Worm (Caenorhabditis elegans): ENCODE data around the gene Y73B6BL.47.

Gene Y73B6BL.47

ce11 chrIV:6336748-6337147 is 25.0 kb upstream of the Y73B6BL.47 start:
- peak; percentile 89 for TF ChIP-seq T26A8.4 (GFP tag; IDR thresholded peaks at IDR 0.05)
- peak in 1 of 2 experiments; percentile 2 for TF ChIP-seq ZK546.5 (tag; optimal IDR thresholded peaks at IDR 0.05)
- TF ChIP-seq zfp-3 (GFP tag; conservative IDR thresholded peaks at IDR 0.05) = peak; percentile 83; the same call in 1 of the 2 replicates
- peak; percentile 73 for TF ChIP-seq F37D6.2 (tag; optimal IDR thresholded peaks at IDR 0.05)
- no peak; the same call in 1 of the 2 replicates for TF ChIP-seq ZK337.2 (GFP tag; IDR thresholded peaks at IDR 0.05)
- peak; percentile 72 for TF ChIP-seq ama-1 (optimal IDR thresholded peaks at IDR 0.05)
- TF ChIP-seq ceh-62 (tag; optimal IDR thresholded peaks at IDR 0.05) = no peak
- peak; percentile 77; the same call in 1 of the 2 replicates for TF ChIP-seq pha-4 (GFP tag; IDR thresholded peaks at IDR 0.05)
- TF ChIP-seq pha-4 (tag; optimal IDR thresholded peaks at IDR 0.05) = no peak
- TF ChIP-seq spr-3 (GFP tag; optimal IDR thresholded peaks at IDR 0.05) = peak; percentile 71
- TF ChIP-seq mep-1 (tag; optimal IDR thresholded peaks at IDR 0.05) = peak; percentile 95
- peak; percentile 90 for TF ChIP-seq lin-13 (GFP tag; optimal IDR thresholded peaks at IDR 0.05)
- TF ChIP-seq jun-1 (tag; optimal IDR thresholded peaks at IDR 0.05) = peak; percentile 47
- TF ChIP-seq pqm-1 (tag; optimal IDR thresholded peaks at IDR 0.05) = peak; percentile 67
- TF ChIP-seq Y48G9A.11 (GFP tag; IDR thresholded peaks at IDR 0.05) = no peak
- peak; percentile 84 for TF ChIP-seq nhr-11 (tag; optimal IDR thresholded peaks at IDR 0.05)
- TF ChIP-seq dmd-9 (GFP tag; IDR thresholded peaks at IDR 0.05) = no peak
- TF ChIP-seq nhr-6 (tag; optimal IDR thresholded peaks at IDR 0.05) = peak; percentile 84
- TF ChIP-seq mdt-29 (GFP tag; IDR thresholded peaks at IDR 0.05) = peak; percentile 95
- TF ChIP-seq hmg-1.1 (GFP tag; IDR thresholded peaks at IDR 0.05) = peak; percentile 85
- TF ChIP-seq nhr-42 (GFP tag; IDR thresholded peaks at IDR 0.05) = peak; percentile 80; the same call in 1 of the 2 replicates
- no peak for TF ChIP-seq lin-15B (tag; optimal IDR thresholded peaks at IDR 0.05)
- TF ChIP-seq zip-2 (tag; optimal IDR thresholded peaks at IDR 0.05) = peak; percentile 40
- peak; percentile 96 for TF ChIP-seq nhr-102 (tag; optimal IDR thresholded peaks at IDR 0.05)
- peak; percentile 52; the same call in 1 of the 2 replicates for TF ChIP-seq vab-7 (GFP tag; IDR thresholded peaks at IDR 0.05)
- TF ChIP-seq hlh-30 (tag; optimal IDR thresholded peaks at IDR 0.05; ENCODE audit: insufficient read depth) = peak; percentile 100
- TF ChIP-seq madf-9 (GFP tag; conservative IDR thresholded peaks at IDR 0.05) = 0 out of 2 replicates have a peak, but pooled peaks have one; percentile 44
- TF ChIP-seq saeg-2 (GFP tag; IDR thresholded peaks at IDR 0.05) = peak; percentile 91
- TF ChIP-seq T20F7.1 (GFP tag; optimal IDR thresholded peaks at IDR 0.05) = peak; percentile 88
- TF ChIP-seq D1046.2 (GFP tag; IDR thresholded peaks at IDR 0.05) = no peak
- peak; percentile 67; the same call in 1 of the 2 replicates for TF ChIP-seq lin-29 (GFP tag; IDR thresholded peaks at IDR 0.05)
- TF ChIP-seq nhr-10 (tag; optimal IDR thresholded peaks at IDR 0.05) = peak; percentile 38
- 0 out of 2 replicates have a peak, but pooled peaks have one; percentile 38 for TF ChIP-seq snpc-1.2 (GFP tag; IDR thresholded peaks at IDR 0.05)
- TF ChIP-seq ceh-82 (tag; optimal IDR thresholded peaks at IDR 0.05) = no peak
- no peak for TF ChIP-seq Y105C5A.15 (GFP tag; IDR thresholded peaks at IDR 0.05)
- no peak for TF ChIP-seq ces-1 (GFP tag; optimal IDR thresholded peaks at IDR 0.05)
- TF ChIP-seq tra-1 (GFP tag; IDR thresholded peaks at IDR 0.05) = peak; percentile 96
- peak; percentile 76 for TF ChIP-seq egl-43 (GFP tag; IDR thresholded peaks at IDR 0.05)
- peak; percentile 76 for TF ChIP-seq duxl-1 (tag; optimal IDR thresholded peaks at IDR 0.05; ENCODE audit: poor library complexity)
- peak; percentile 97 for TF ChIP-seq ceh-20 (GFP tag; IDR thresholded peaks at IDR 0.05)
- TF ChIP-seq egl-27 (tag; optimal IDR thresholded peaks at IDR 0.05) = no peak
- no peak for TF ChIP-seq lin-39 (tag; optimal IDR thresholded peaks at IDR 0.05)
- TF ChIP-seq F26F4.8 (GFP tag; conservative IDR thresholded peaks at IDR 0.05) = no peak
- peak; percentile 46; the same call in 1 of the 2 replicates for TF ChIP-seq arid-1 (GFP tag; conservative IDR thresholded peaks at IDR 0.05)
- TF ChIP-seq lsy-2 (tag; optimal IDR thresholded peaks at IDR 0.05) = peak; percentile 78 to 95
- peak; percentile 84 for TF ChIP-seq spr-1 (tag; optimal IDR thresholded peaks at IDR 0.05)
- peak; percentile 99 for TF ChIP-seq mdl-1 (tag; optimal IDR thresholded peaks at IDR 0.05)
- TF ChIP-seq hif-1 (tag; optimal IDR thresholded peaks at IDR 0.05) = peak; percentile 81 to 95
- peak; percentile 99 for TF ChIP-seq aha-1 (tag)
- peak; percentile 62 to 79 for TF ChIP-seq daf-16 (GFP tag; optimal IDR thresholded peaks at IDR 0.05)
- peak; percentile 89 for TF ChIP-seq daf-16 (tag; optimal IDR thresholded peaks at IDR 0.05)
